Fruit fly (Drosophila melanogaster) whole organism, embryonic: Measurements from ENCODE around the gene Abi.

Source experiments
- ATbp ChIP-seq: fragments of 200-800 bp; sonication (Bioruptor generic); optimal IDR thresholded peaks from 2 replicates; lab custom pipeline; 2017; ENCODE audit warnings: missing biosample characterization, mild to moderate bottlenecking, missing genetic modification characterization, missing genetic modification reagents
- Awh ChIP-seq: fragments of 200-800 bp; sonication (Bioruptor generic); IDR thresholded peaks from 2 replicates; pipeline ENCODE4, ENCODE4 v1.3.6; 2022; ENCODE audit warnings: missing biosample characterization, missing genetic modification characterization
- BEAF-32 ChIP-seq: fragments of 200-800 bp; sonication (Bioruptor generic); optimal IDR thresholded peaks from 3 replicates; lab custom pipeline; 2017; ENCODE audit warnings: missing biosample characterization, missing genetic modification characterization, mild to moderate bottlenecking, moderate library complexity, missing genetic modification reagents
- CG10321 ChIP-seq: fragments of 200-800 bp; sonication (Bioruptor generic); IDR thresholded peaks from 2 replicates; pipeline ENCODE4 v1.3.6; 2022; ENCODE audit warnings: missing biosample characterization, missing genetic modification characterization
- CG12071 ChIP-seq: fragments of 200-800 bp; sonication (Bioruptor generic); optimal IDR thresholded peaks from 3 replicates; lab custom pipeline; 2018; ENCODE audit warnings: missing biosample characterization, mild to moderate bottlenecking, missing genetic modification characterization
- CG12236 ChIP-seq: fragments of 200-800 bp; sonication (Bioruptor generic); optimal IDR thresholded peaks from 2 replicates; lab custom pipeline; 2016; ENCODE audit warnings: missing biosample characterization, missing genetic modification characterization
- CG14441 ChIP-seq: fragments of 200-800 bp; sonication (Bioruptor generic); IDR thresholded peaks from 2 replicates; pipeline ENCODE4 v1.3.6; 2022; ENCODE audit warnings: missing biosample characterization, missing genetic modification characterization
- CG17612 ChIP-seq: fragments of 200-800 bp; sonication (Bioruptor generic); IDR thresholded peaks from 2 replicates; pipeline ENCODE4 v1.3.6; 2022; ENCODE audit warnings: missing biosample characterization, missing genetic modification characterization
- CG17829 ChIP-seq: fragments of 200-800 bp; optimal IDR thresholded peaks from 2 replicates; lab custom pipeline; 2019; ENCODE audit warnings: missing biosample characterization, mild to moderate bottlenecking, missing genetic modification characterization, moderate library complexity
- CG18619 ChIP-seq: fragments of 200-800 bp; sonication (Bioruptor generic); optimal IDR thresholded peaks from 3 replicates; lab custom pipeline; 2017; ENCODE audit warnings: missing biosample characterization, mild to moderate bottlenecking, missing genetic modification characterization
- CG30020 ChIP-seq: fragments of 200-800 bp; optimal IDR thresholded peaks from 2 replicates; lab custom pipeline; 2019; ENCODE audit warnings: missing biosample characterization, mild to moderate bottlenecking, missing genetic modification characterization, moderate library complexity
- CG3281 ChIP-seq: fragments of 200-800 bp; sonication (Bioruptor generic); optimal IDR thresholded peaks from 3 replicates; lab custom pipeline; 2017; ENCODE audit warnings: missing biosample characterization, mild to moderate bottlenecking, missing genetic modification characterization
- CG33557 ChIP-seq: fragments of 200-800 bp; sonication (Bioruptor generic); optimal IDR thresholded peaks from 2 replicates; lab custom pipeline; 2019; ENCODE audit warnings: missing biosample characterization, mild to moderate bottlenecking, missing genetic modification characterization, moderate library complexity
- CG3726 ChIP-seq: fragments of 200-800 bp; sonication (Bioruptor generic); IDR thresholded peaks from 3 replicates; pipeline ENCODE4, ENCODE4 v1.3.6; 2022; ENCODE audit warnings: missing biosample characterization, missing genetic modification characterization
- CG4854 ChIP-seq: fragments of 200-800 bp; sonication (Bioruptor generic); optimal IDR thresholded peaks from 2 replicates; lab custom pipeline; 2016; ENCODE audit warnings: missing biosample characterization, missing genetic modification characterization, inconsistent platforms
- CG6175 ChIP-seq: fragments of 200-800 bp; sonication (Bioruptor generic); IDR thresholded peaks from 3 replicates; pipeline ENCODE4 v1.3.6; 2022; ENCODE audit warnings: missing biosample characterization, missing genetic modification characterization
- CG6272 ChIP-seq: fragments of 200-800 bp; sonication (Bioruptor generic); IDR thresholded peaks from 2 replicates; pipeline ENCODE4 v1.3.6; 2022; ENCODE audit warnings: missing biosample characterization, missing genetic modification characterization
- CG6791 ChIP-seq: fragments of 200-800 bp; sonication (Bioruptor generic); IDR thresholded peaks from 3 replicates; pipeline ENCODE4 v1.3.6; 2022; ENCODE audit warnings: missing biosample characterization, missing genetic modification characterization; ENCODE audit not compliant: partially characterized antibody
- CG7357 ChIP-seq: fragments of 200-800 bp; sonication (Bioruptor generic); IDR thresholded peaks from 3 replicates; pipeline ENCODE4 v1.3.6; 2022; ENCODE audit warnings: missing biosample characterization, missing genetic modification characterization
- CG7556 ChIP-seq: fragments of 200-800 bp; sonication (Bioruptor generic); optimal IDR thresholded peaks from 2 replicates; lab custom pipeline; 2017; ENCODE audit warnings: missing biosample characterization, mild to moderate bottlenecking, missing genetic modification characterization
- CG8478 ChIP-seq: fragments of >200 bp; optimal IDR thresholded peaks from 2 replicates; lab custom pipeline; 2018
- CG9437 ChIP-seq: fragments of 200-800 bp; sonication (Bioruptor generic); optimal IDR thresholded peaks from 2 replicates; lab custom pipeline; 2018; ENCODE audit warnings: missing biosample characterization, mild to moderate bottlenecking, missing genetic modification characterization
- CG9797 ChIP-seq: fragments of 200-800 bp; sonication (Bioruptor generic); optimal IDR thresholded peaks from 3 replicates; lab custom pipeline; 2018; ENCODE audit warnings: missing biosample characterization, mild to moderate bottlenecking, missing genetic modification characterization
- CG9932 ChIP-seq: fragments of 200-800 bp; sonication (Bioruptor generic); IDR thresholded peaks from 2 replicates; pipeline ENCODE4 v1.3.6; 2022; ENCODE audit warnings: missing biosample characterization, missing genetic modification characterization
- Deaf1 ChIP-seq: fragments of 200-800 bp; optimal IDR thresholded peaks from 3 replicates; lab custom pipeline; 2019; ENCODE audit warnings: missing biosample characterization, mild to moderate bottlenecking, missing genetic modification characterization, moderate library complexity
- E2f2 ChIP-seq: fragments of 200-800 bp; sonication (Bioruptor generic); IDR thresholded peaks from 2 replicates; pipeline ENCODE4 v1.3.6; 2022; ENCODE audit warnings: missing biosample characterization, missing genetic modification characterization
- HLH4C ChIP-seq: fragments of 200-800 bp; sonication (Bioruptor generic); IDR thresholded peaks from 3 replicates; pipeline ENCODE4 v1.3.6; 2022; ENCODE audit warnings: missing biosample characterization, missing genetic modification characterization; ENCODE audit not compliant: partially characterized antibody
- HmgD ChIP-seq: fragments of 200-800 bp; sonication (Bioruptor generic); optimal IDR thresholded peaks from 3 replicates; lab custom pipeline; 2016; ENCODE audit warnings: missing biosample characterization, missing genetic modification characterization
- HmgZ ChIP-seq: fragments of 200-800 bp; sonication (Bioruptor generic); optimal IDR thresholded peaks from 2 replicates; lab custom pipeline; 2018; ENCODE audit warnings: missing biosample characterization, mild to moderate bottlenecking, missing genetic modification characterization
- Lpt ChIP-seq: fragments of >200 bp; optimal IDR thresholded peaks from 2 replicates; lab custom pipeline; 2018; ENCODE audit warnings: missing biosample characterization, missing genetic modification characterization
- Mrtf ChIP-seq: fragments of 200-800 bp; sonication (Bioruptor generic); IDR thresholded peaks from 3 replicates; pipeline ENCODE4 v1.3.6; 2022; ENCODE audit warnings: missing biosample characterization, missing genetic modification characterization
- NfI ChIP-seq: fragments of 200-800 bp; sonication (Bioruptor generic); optimal IDR thresholded peaks from 3 replicates; lab custom pipeline; 2018; ENCODE audit warnings: missing biosample characterization, mild to moderate bottlenecking, missing genetic modification characterization, moderate library complexity
- Pdp1 ChIP-seq, 2 experiments: fragments of 200-800 bp; sonication (Bioruptor generic); optimal IDR thresholded peaks; 3 replicates each; lab custom pipeline; 2016; ENCODE audit warnings: missing biosample characterization in 2 of 2, missing genetic modification characterization in 2 of 2, mild to moderate bottlenecking in 1 of 2, moderate library complexity in 1 of 2
- Ptx1 ChIP-seq: fragments of 200-800 bp; sonication (Bioruptor generic); IDR thresholded peaks from 2 replicates; pipeline ENCODE4 v1.3.6; 2022; ENCODE audit warnings: missing biosample characterization, missing genetic modification characterization
- YL-1 ChIP-seq: fragments of 200-800 bp; sonication (Bioruptor generic); optimal IDR thresholded peaks from 3 replicates; lab custom pipeline; 2017; ENCODE audit warnings: missing biosample characterization, mild to moderate bottlenecking, missing genetic modification characterization
- ems ChIP-seq: fragments of 200-800 bp; sonication (Bioruptor generic); optimal IDR thresholded peaks from 3 replicates; lab custom pipeline; 2016; ENCODE audit warnings: missing biosample characterization, missing genetic modification characterization
- esg ChIP-seq: fragments of 200-800 bp; sonication (Bioruptor generic); conservative IDR thresholded peaks from 2 replicates; pipeline ENCODE4 v1.3.6; 2022; ENCODE audit warnings: missing biosample characterization, missing genetic modification characterization
- fd96Cb ChIP-seq: fragments of 200-800 bp; sonication (Bioruptor generic); optimal IDR thresholded peaks from 2 replicates; lab custom pipeline; 2018; ENCODE audit warnings: missing biosample characterization, mild to moderate bottlenecking, missing genetic modification characterization, moderate library complexity
- gcm ChIP-seq: fragments of 200-800 bp; sonication (Bioruptor generic); optimal IDR thresholded peaks from 2 replicates; lab custom pipeline; 2019; ENCODE audit warnings: missing biosample characterization, mild to moderate bottlenecking, missing genetic modification characterization, moderate library complexity
- her ChIP-seq: fragments of 200-800 bp; sonication (Bioruptor generic); optimal IDR thresholded peaks from 2 replicates; lab custom pipeline; 2016; ENCODE audit warnings: missing biosample characterization, missing genetic modification characterization
- kay ChIP-seq: fragments of 200-800 bp; sonication (Bioruptor generic); optimal IDR thresholded peaks from 2 replicates; lab custom pipeline; 2016; ENCODE audit warnings: missing biosample characterization, missing genetic modification characterization
- luna ChIP-seq: fragments of 200-800 bp; sonication (Bioruptor generic); optimal IDR thresholded peaks from 2 replicates; lab custom pipeline; 2016; ENCODE audit warnings: missing biosample characterization, missing genetic modification characterization
- maf-S ChIP-seq: fragments of 200-800 bp; sonication (Bioruptor generic); optimal IDR thresholded peaks from 2 replicates; lab custom pipeline; 2016; ENCODE audit warnings: missing biosample characterization, missing genetic modification characterization
- mam ChIP-seq: fragments of 200-800 bp; sonication (Bioruptor generic); optimal IDR thresholded peaks from 3 replicates; lab custom pipeline; 2016; ENCODE audit warnings: missing biosample characterization, missing genetic modification characterization
- nerfin-1 ChIP-seq: fragments of 200-800 bp; sonication (Bioruptor generic); optimal IDR thresholded peaks from 3 replicates; lab custom pipeline; 2019; ENCODE audit warnings: missing biosample characterization, mild to moderate bottlenecking, missing genetic modification characterization, moderate library complexity
- org-1 ChIP-seq: fragments of 200-800 bp; sonication (Bioruptor generic); optimal IDR thresholded peaks from 2 replicates; lab custom pipeline; 2017; ENCODE audit warnings: missing biosample characterization, missing genetic modification characterization
- repo ChIP-seq: fragments of 200-800 bp; sonication (Bioruptor generic); optimal IDR thresholded peaks from 2 replicates; lab custom pipeline; 2016; ENCODE audit warnings: missing biosample characterization, missing genetic modification characterization
- trem ChIP-seq: fragments of 200-800 bp; optimal IDR thresholded peaks from 3 replicates; lab custom pipeline; 2019; ENCODE audit warnings: missing biosample characterization, mild to moderate bottlenecking, missing genetic modification characterization, moderate library complexity
- unc-4 ChIP-seq: fragments of 200-800 bp; sonication (Bioruptor generic); IDR thresholded peaks from 2 replicates; pipeline ENCODE4 v1.3.6; 2022; ENCODE audit warnings: missing biosample characterization, missing genetic modification characterization; ENCODE audit not compliant: partially characterized antibody
- vnd ChIP-seq: fragments of 200-800 bp; sonication (Bioruptor generic); IDR thresholded peaks from 3 replicates; pipeline ENCODE4 v1.3.6; 2022; ENCODE audit warnings: missing biosample characterization, missing genetic modification characterization; ENCODE audit not compliant: partially characterized antibody
- wdn ChIP-seq: fragments of 200-800 bp; sonication (Bioruptor generic); IDR thresholded peaks from 2 replicates; pipeline ENCODE4 v1.3.6; 2022; ENCODE audit warnings: missing biosample characterization, missing genetic modification characterization

The Abi gene

DNA sequence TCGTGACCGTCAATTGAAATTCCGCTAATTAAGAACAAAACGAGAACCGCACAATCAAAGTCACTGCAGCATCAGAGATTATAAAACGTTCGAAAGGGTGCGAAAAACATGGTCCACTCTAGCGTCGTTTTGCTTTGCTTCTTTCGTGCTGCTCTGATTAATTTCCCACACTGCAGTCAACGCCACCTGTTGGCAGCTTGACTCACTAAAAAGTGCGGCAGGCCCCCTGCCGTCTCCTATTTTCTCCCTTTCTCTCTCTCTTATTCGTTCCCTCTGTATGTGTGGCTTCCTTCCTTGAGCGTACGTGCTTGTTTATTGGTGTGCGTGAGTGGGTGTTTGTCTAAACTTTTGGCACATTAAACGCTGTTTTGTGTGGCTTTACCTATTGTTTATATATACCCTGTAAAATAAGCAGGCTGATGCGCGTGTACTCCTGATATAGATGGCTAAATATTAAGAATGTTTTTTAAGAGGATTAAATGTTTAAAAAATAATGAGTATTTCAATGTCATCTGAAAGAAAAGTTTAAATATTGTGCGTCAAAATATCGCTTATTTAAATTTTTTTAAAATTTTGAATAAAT is 23.6 kb downstream of the Abi start (continued):
- TF ChIP-seq Awh (GFP tag; lab: Robert Waterston, UW) (no peak), Pdp1 (GFP tag; optimal IDR thresholded peaks at IDR 0.05; lab: Kevin White, UChicago) (no peak), CG17612 (GFP tag; lab: Robert Waterston, UW) (no peak), CG12236 (GFP tag; lab: Kevin White, UChicago) (no peak), CG6175 (GFP tag; lab: Robert Waterston, UW) (no peak), esg (GFP tag; lab: Robert Waterston, UW) (no peak), CG8478 (no peak), BEAF-32 (GFP tag; lab: Kevin White, UChicago) (no peak), CG7556 (GFP tag; lab: Kevin White, UChicago) (peak; percentile 53), CG10321 (GFP tag; lab: Robert Waterston, UW) (no peak), trem (no peak), CG3281 (GFP tag; lab: Kevin White, UChicago) (peak; percentile 23), vnd (no peak), CG12071 (GFP tag; lab: Kevin White, UChicago) (no peak), fd96Cb (no peak), gcm (GFP tag; lab: Kevin White, UChicago) (no peak), ems (GFP tag; lab: Kevin White, UChicago) (no peak), her (GFP tag; lab: Kevin White, UChicago) (no peak), CG9932 (no peak), org-1 (GFP tag; lab: Kevin White, UChicago) (no peak), HLH4C (GFP tag; lab: Robert Waterston, UW) (no peak), mam (no peak), CG3726 (GFP tag; lab: Robert Waterston, UW) (no peak), repo (GFP tag; lab: Kevin White, UChicago) (no peak), ATbp (GFP tag; lab: Kevin White, UChicago) (no peak), nerfin-1 (tag; lab: Kevin White, UChicago) (no peak), CG30020 (tag; lab: Kevin White, UChicago) (no peak), Lpt (no peak), NfI (GFP tag; lab: Kevin White, UChicago) (no peak), CG4854 (GFP tag; lab: Kevin White, UChicago) (no peak), maf-S (no peak), Mrtf (GFP tag; lab: Robert Waterston, UW) (no peak), CG6272 (GFP tag; lab: Robert Waterston, UW) (no peak), E2f2 (GFP tag; lab: Robert Waterston, UW) (peak; percentile 20; the same call in 1 of the 2 replicates), CG6791 (GFP tag; lab: Robert Waterston, UW) (no peak), CG17829 (tag; lab: Kevin White, UChicago) (no peak), unc-4 (GFP tag; lab: Robert Waterston, UW) (no peak), wdn (GFP tag; lab: Robert Waterston, UW) (no peak), CG9437 (GFP tag; lab: Kevin White, UChicago) (no peak), CG9797 (GFP tag; lab: Kevin White, UChicago) (no peak), CG18619 (no peak), CG14441 (GFP tag; lab: Robert Waterston, UW) (0 out of 2 replicates have a peak, but pooled peaks have one; percentile 23), HmgD (GFP tag; lab: Kevin White, UChicago) (peak; percentile 25), CG33557 (GFP tag; lab: Kevin White, UChicago) (no peak), CG7357 (GFP tag; lab: Robert Waterston, UW) (no peak), Deaf1 (peak; percentile 28), HmgZ (tag; lab: Kevin White, UChicago) (no peak), YL-1 (GFP tag; lab: Kevin White, UChicago) (no peak), kay (GFP tag; lab: Kevin White, UChicago) (no peak), Ptx1 (GFP tag; lab: Robert Waterston, UW) (no peak), luna (GFP tag; lab: Kevin White, UChicago) (no peak)
